Fruit fly (Drosophila melanogaster) whole organism, wandering third instar larva: Measurements from ENCODE around the gene trus.

Experiments used
- CG32264 ChIP-seq: fragments of 200-800 bp; sonication (Bioruptor generic); optimal IDR thresholded peaks from 2 replicates; lab custom pipeline; 2016; ENCODE audit warnings: missing biosample characterization, missing genetic modification characterization
- CrebA ChIP-seq: fragments of 200-800 bp; sonication (Bioruptor generic); optimal IDR thresholded peaks from 2 replicates; lab custom pipeline; 2016; ENCODE audit warnings: missing biosample characterization, mild to moderate bottlenecking, missing genetic modification characterization, borderline replicate concordance
- Rel ChIP-seq, 2 experiments: fragments of 200-800 bp; sonication (Bioruptor generic) in 1 of 2; optimal IDR thresholded peaks; 2 replicates in 1 of 2; 3 replicates in 1 of 2; lab custom pipeline; 2016 to 2019; ENCODE audit warnings: mild to moderate bottlenecking in 2 of 2, missing biosample characterization in 2 of 2, missing genetic modification characterization in 2 of 2, moderate library complexity in 1 of 2
- br ChIP-seq: fragments of 200-800 bp; sonication (Bioruptor generic); optimal IDR thresholded peaks from 2 replicates; lab custom pipeline; 2016; ENCODE audit warnings: missing biosample characterization, missing genetic modification characterization
- psq ChIP-seq: fragments of 200-800 bp; sonication (Bioruptor generic); optimal IDR thresholded peaks from 3 replicates; lab custom pipeline; 2017; ENCODE audit warnings: missing biosample characterization, mild to moderate bottlenecking, missing genetic modification characterization, moderate library complexity

DNA sequence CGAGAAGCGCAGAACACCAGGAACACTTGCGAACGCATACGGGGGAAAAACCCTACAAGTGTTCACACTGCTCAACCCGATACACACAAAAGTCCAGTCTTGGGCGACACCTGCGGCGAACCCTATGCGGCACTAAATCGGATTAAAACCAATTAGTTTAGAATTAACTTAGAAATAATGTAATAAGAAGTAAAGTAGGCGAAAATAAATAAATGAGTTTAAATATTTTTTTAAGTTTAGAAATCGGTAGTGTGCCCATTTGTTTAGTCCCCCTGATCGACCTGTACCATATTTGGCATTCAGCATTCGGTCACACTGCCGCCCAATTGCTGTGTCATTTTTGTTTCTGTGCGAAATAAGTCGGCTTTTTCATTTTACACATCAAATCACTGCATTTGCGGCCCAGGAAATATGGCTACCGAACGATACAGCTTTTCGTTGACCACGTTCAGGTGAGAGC lies 25.3 kb upstream of the trus start, which contains the start of gene Prosalpha2:
- TF ChIP-seq psq (peak; percentile 12), Rel (GFP tag; optimal IDR thresholded peaks at IDR 0.05; lab: Kevin White, UChicago) (no peak), Rel (tag; optimal IDR thresholded peaks at IDR 0.05; lab: Kevin White, UChicago) (peak; percentile 99), br (GFP tag; lab: Kevin White, UChicago) (no peak), CrebA (no peak), CG32264 (no peak)
